Fruit fly (Drosophila melanogaster): ENCODE measurements around the gene CG44174.

- no peak for TF ChIP-seq CG1621 (tag; optimal IDR thresholded peaks at IDR 0.05)
- TF ChIP-seq CG6854 (GFP tag; optimal IDR thresholded peaks at IDR 0.05) = no peak
- no peak for TF ChIP-seq spab (GFP tag; optimal IDR thresholded peaks at IDR 0.05)
- no peak for TF ChIP-seq CG15336 (GFP tag; IDR thresholded peaks at IDR 0.05)
- TF ChIP-seq CG11762 (GFP tag; optimal IDR thresholded peaks at IDR 0.05; ENCODE audit: insufficient read depth) = no peak
- no peak for TF ChIP-seq fkh (GFP tag; optimal IDR thresholded peaks at IDR 0.05)
- TF ChIP-seq cyc (GFP tag; optimal IDR thresholded peaks at IDR 0.05) = no peak
- TF ChIP-seq salr (GFP tag; optimal IDR thresholded peaks at IDR 0.05) = no peak
- no peak for TF ChIP-seq Eip75B (GFP tag; optimal IDR thresholded peaks at IDR 0.05)
- no peak for TF ChIP-seq CG10631 (GFP tag; optimal IDR thresholded peaks at IDR 0.05)
- no peak for TF ChIP-seq OdsH (GFP tag; optimal IDR thresholded peaks at IDR 0.05)
These were observed 44.3 kb upstream of the CG44174 start for dm6 chr3R:19341779-19342178.

Measured in whole organism, prepupa.